Worm (Caenorhabditis elegans): ENCODE measurements around the gene F15G9.1.

ce11 chrX:9698359-9698758 lies 7.8 kb upstream of the F15G9.1 start, which contains the start of gene dyf-7:
- no peak for TF ChIP-seq unc-62 (GFP tag; optimal IDR thresholded peaks at IDR 0.05)
- TF ChIP-seq nhr-237 (tag; optimal IDR thresholded peaks at IDR 0.05), result no peak
- no peak for TF ChIP-seq pqm-1 (tag; optimal IDR thresholded peaks at IDR 0.05)
- TF ChIP-seq eor-1 (tag; optimal IDR thresholded peaks at IDR 0.05), result no peak
- TF ChIP-seq unc-39 (tag; optimal IDR thresholded peaks at IDR 0.05), result no peak
- no peak for TF ChIP-seq lin-39 (tag; optimal IDR thresholded peaks at IDR 0.05)
- TF ChIP-seq zag-1 (tag; optimal IDR thresholded peaks at IDR 0.05), result no peak
- no peak for TF ChIP-seq nhr-11 (tag; optimal IDR thresholded peaks at IDR 0.05)
